Worm (Caenorhabditis elegans) whole organism, mixed stage, embryonic: ENCODE results near the gene K12B6.9.

Experiments
- M03D4.4 ChIP-seq: sonication (generic microtip); optimal IDR thresholded peaks from 2 replicates; lab custom pipeline; 2017; ENCODE audit warnings: mild to moderate bottlenecking, missing genetic modification characterization, missing compliant biosample characterization
- bed-3 ChIP-seq: fragments of 200-800 bp; sonication (Bioruptor generic); optimal IDR thresholded peaks from 3 replicates; lab custom pipeline; 2018; ENCODE audit warnings: mild to moderate bottlenecking, missing genetic modification characterization, moderate library complexity, missing compliant biosample characterization
- blmp-1 ChIP-seq: fragments of 150-350 bp; optimal IDR thresholded peaks from 2 replicates; lab custom pipeline; 2014; ENCODE audit warnings: missing biosample characterization, missing genetic modification characterization
- ceh-39 ChIP-seq: fragments of 150-350 bp; optimal IDR thresholded peaks from 2 replicates; lab custom pipeline; 2014; ENCODE audit warnings: missing biosample characterization, missing genetic modification characterization
- ceh-43 ChIP-seq: fragments of 200-800 bp; sonication (Bioruptor generic); optimal IDR thresholded peaks from 2 replicates; lab custom pipeline; 2018; ENCODE audit warnings: mild to moderate bottlenecking, missing genetic modification characterization, moderate library complexity, missing compliant biosample characterization
- ceh-83 ChIP-seq: fragments of 200-800 bp; sonication (Bioruptor generic); optimal IDR thresholded peaks from 2 replicates; lab custom pipeline; 2018; ENCODE audit warnings: mild to moderate bottlenecking, missing genetic modification characterization, missing compliant biosample characterization
- ces-1 ChIP-seq: fragments of 150-350 bp; optimal IDR thresholded peaks from 2 replicates; lab custom pipeline; 2014; ENCODE audit warnings: missing biosample characterization, missing genetic modification reagents, missing genetic modification characterization
- cnd-1 ChIP-seq: fragments of 200-800 bp; sonication (Bioruptor generic); optimal IDR thresholded peaks from 2 replicates; lab custom pipeline; 2018; ENCODE audit warnings: mild to moderate bottlenecking, missing genetic modification characterization, missing compliant biosample characterization
- drap-1 ChIP-seq: fragments of 200-800 bp; sonication (Bioruptor generic); optimal IDR thresholded peaks from 3 replicates; lab custom pipeline; 2018; ENCODE audit warnings: mild to moderate bottlenecking, missing genetic modification characterization, missing compliant biosample characterization
- elt-1 ChIP-seq: sonication (generic microtip); optimal IDR thresholded peaks from 2 replicates; lab custom pipeline; 2017; ENCODE audit warnings: missing genetic modification characterization, mild to moderate bottlenecking, missing compliant biosample characterization, antibody characterized with exemption, moderate library complexity, borderline replicate concordance; ENCODE audit not compliant: insufficient read depth
- elt-3 ChIP-seq: fragments of 150-350 bp; optimal IDR thresholded peaks from 2 replicates; lab custom pipeline; 2014; ENCODE audit warnings: missing biosample characterization, missing genetic modification characterization
- flh-1 ChIP-seq: fragments of 200-800 bp; sonication (Bioruptor generic); optimal IDR thresholded peaks from 2 replicates; lab custom pipeline; 2018; ENCODE audit warnings: mild to moderate bottlenecking, missing genetic modification characterization, moderate library complexity, missing compliant biosample characterization
- ham-2 ChIP-seq: fragments of 200-800 bp; sonication (Bioruptor generic); optimal IDR thresholded peaks from 2 replicates; lab custom pipeline; 2018; ENCODE audit warnings: mild to moderate bottlenecking, missing genetic modification characterization, missing compliant biosample characterization
- hlh-1 ChIP-seq: fragments of 150-350 bp; optimal IDR thresholded peaks from 2 replicates; lab custom pipeline; 2014; ENCODE audit warnings: missing biosample characterization, missing genetic modification reagents, missing genetic modification characterization
- lin-32 ChIP-seq: fragments of 200-800 bp; sonication (Bioruptor generic); optimal IDR thresholded peaks from 2 replicates; lab custom pipeline; 2018; ENCODE audit warnings: mild to moderate bottlenecking, missing genetic modification characterization, missing compliant biosample characterization
- lsy-2 ChIP-seq: fragments of 150-350 bp; optimal IDR thresholded peaks from 2 replicates; lab custom pipeline; 2014; ENCODE audit warnings: missing biosample characterization, missing genetic modification characterization
- mab-5 ChIP-seq: fragments of 150-350 bp; optimal IDR thresholded peaks from 2 replicates; lab custom pipeline; 2014; ENCODE audit warnings: missing biosample characterization, missing genetic modification characterization
- mls-2 ChIP-seq: sonication (generic microtip); optimal IDR thresholded peaks from 2 replicates; lab custom pipeline; 2016; ENCODE audit warnings: mild to moderate bottlenecking, missing genetic modification characterization, moderate library complexity, missing compliant biosample characterization
- nhr-237 ChIP-seq: fragments of 150-350 bp; optimal IDR thresholded peaks from 2 replicates; lab custom pipeline; 2014; ENCODE audit warnings: missing biosample characterization, missing genetic modification characterization
- nhr-76 ChIP-seq: sonication (generic microtip); optimal IDR thresholded peaks from 2 replicates; lab custom pipeline; 2017; ENCODE audit warnings: missing biosample characterization, missing genetic modification characterization
- pha-4 ChIP-seq: fragments of 150-350 bp; optimal IDR thresholded peaks from 2 replicates; lab custom pipeline; 2018; ENCODE audit warnings: missing biosample characterization, missing genetic modification reagents, missing genetic modification characterization
- sem-2 ChIP-seq: fragments of 200-800 bp; sonication (Bioruptor generic); optimal IDR thresholded peaks from 2 replicates; lab custom pipeline; 2018; ENCODE audit warnings: mild to moderate bottlenecking, missing genetic modification characterization, missing compliant biosample characterization
- snpc-4 ChIP-seq: fragments of 150-350 bp; optimal IDR thresholded peaks from 2 replicates; lab custom pipeline; 2014; ENCODE audit warnings: missing biosample characterization, missing genetic modification characterization
- tbx-8 ChIP-seq: fragments of 200-800 bp; sonication (Bioruptor generic); optimal IDR thresholded peaks from 2 replicates; lab custom pipeline; 2018; ENCODE audit warnings: mild to moderate bottlenecking, missing genetic modification characterization, moderate library complexity, missing compliant biosample characterization
- unc-120 ChIP-seq: sonication (generic microtip); optimal IDR thresholded peaks from 2 replicates; lab custom pipeline; 2017; ENCODE audit warnings: missing genetic modification characterization, missing compliant biosample characterization; ENCODE audit not compliant: poor library complexity, severe bottlenecking
- unc-62 ChIP-seq: fragments of 150-350 bp; optimal IDR thresholded peaks from 2 replicates; lab custom pipeline; 2014; ENCODE audit warnings: missing biosample characterization, missing genetic modification reagents, missing genetic modification characterization
- zip-8 ChIP-seq: fragments of 150-350 bp; optimal IDR thresholded peaks from 2 replicates; lab custom pipeline; 2014; ENCODE audit warnings: missing biosample characterization, missing genetic modification characterization
- ztf-11 ChIP-seq: fragments of 150-350 bp; optimal IDR thresholded peaks from 2 replicates; lab custom pipeline; 2014; ENCODE audit warnings: missing biosample characterization, missing genetic modification characterization

Gene K12B6.9

ce11 chrV:6275209-6275608 is 17.3 kb downstream of the K12B6.9 start:
- no peak for TF ChIP-seq bed-3 (GFP tag; lab: Kevin White, UChicago)
- TF ChIP-seq snpc-4 = no peak
- no peak for TF ChIP-seq tbx-8 (GFP tag; lab: Kevin White, UChicago)
- no peak for TF ChIP-seq zip-8 (tag; lab: Kevin White, UChicago)
- TF ChIP-seq ceh-39 = no peak
- no peak for TF ChIP-seq lsy-2
- TF ChIP-seq pha-4 (tag; lab: Kevin White, UChicago) = no peak
- TF ChIP-seq flh-1 (GFP tag; lab: Kevin White, UChicago) = no peak
- TF ChIP-seq ceh-83 = no peak
- TF ChIP-seq cnd-1 (tag; lab: Kevin White, UChicago) = no peak
- TF ChIP-seq nhr-76 (tag; lab: Kevin White, UChicago) = no peak
- TF ChIP-seq ceh-43 (GFP tag; lab: Kevin White, UChicago) = no peak
- no peak for TF ChIP-seq ces-1 (GFP tag; lab: Kevin White, UChicago)
- TF ChIP-seq M03D4.4 (tag; lab: Kevin White, UChicago) = no peak
- TF ChIP-seq, all 35 proteins: peak for 0

- no peak for TF ChIP-seq blmp-1 (tag; lab: Kevin White, UChicago)
- no peak for TF ChIP-seq bed-3 (GFP tag; lab: Kevin White, UChicago)
- TF ChIP-seq elt-1 (tag; lab: Kevin White, UChicago) = no peak
- no peak for TF ChIP-seq ztf-11 (tag; lab: Kevin White, UChicago)
Measured at ce11 chrV:6270552-6270951, 21.9 kb downstream of the K12B6.9 start, which contains the start of gene F31F7.2. Gene F31F7.2 (plus strand): TSS chrV:6270852.

ce11 chrV:6270097-6270496 is 22.4 kb downstream of the K12B6.9 start:
- no peak for TF ChIP-seq ceh-43 (GFP tag; lab: Kevin White, UChicago)
- peak; percentile 4 for TF ChIP-seq pha-4 (tag; lab: Kevin White, UChicago)
- TF ChIP-seq cnd-1 (tag; lab: Kevin White, UChicago) = no peak
- no peak for TF ChIP-seq bed-3 (GFP tag; lab: Kevin White, UChicago)
- no peak for TF ChIP-seq ceh-83
- peak; percentile 51 for TF ChIP-seq nhr-237
- TF ChIP-seq hlh-1 (tag; lab: Kevin White, UChicago) = peak; percentile 81
- peak; percentile 46 for TF ChIP-seq unc-120

ce11 chrV:6268961-6269360 is 23.5 kb downstream of the K12B6.9 start:
- TF ChIP-seq ceh-83 = no peak
- TF ChIP-seq, all 35 proteins: peak for 0

ce11 chrV:6268526-6268925 is 23.9 kb downstream of the K12B6.9 start:
- no peak for TF ChIP-seq unc-120
- TF ChIP-seq ceh-83 = no peak
- peak; percentile 70 for TF ChIP-seq ces-1 (GFP tag; lab: Kevin White, UChicago)
- no peak for TF ChIP-seq sem-2 (GFP tag; lab: Kevin White, UChicago)
- TF ChIP-seq hlh-1 (tag; lab: Kevin White, UChicago) = no peak

- TF ChIP-seq elt-1 (tag; lab: Kevin White, UChicago) = no peak
- no peak for TF ChIP-seq mab-5 (tag; lab: Kevin White, UChicago)
- no peak for TF ChIP-seq drap-1 (GFP tag; lab: Kevin White, UChicago)
- no peak for TF ChIP-seq blmp-1 (tag; lab: Kevin White, UChicago)
- no peak for TF ChIP-seq ham-2 (GFP tag; lab: Kevin White, UChicago)
- TF ChIP-seq elt-3 (tag; lab: Kevin White, UChicago) = no peak
- no peak for TF ChIP-seq mls-2 (tag; lab: Kevin White, UChicago)
- TF ChIP-seq unc-120 = no peak
- TF ChIP-seq unc-62 (GFP tag; lab: Kevin White, UChicago) = no peak
- TF ChIP-seq ceh-83 = no peak
- TF ChIP-seq hlh-1 (tag; lab: Kevin White, UChicago) = no peak
- TF ChIP-seq ceh-39 = no peak
- no peak for TF ChIP-seq lin-32 (GFP tag; lab: Kevin White, UChicago)
- TF ChIP-seq nhr-237 = no peak
- TF ChIP-seq nhr-76 (tag; lab: Kevin White, UChicago) = no peak
- no peak for TF ChIP-seq snpc-4
- TF ChIP-seq pha-4 (tag; lab: Kevin White, UChicago) = no peak
- TF ChIP-seq, all 35 proteins: peak for 0
Measured at ce11 chrV:6267978-6268377, 24.5 kb downstream of the K12B6.9 start.
